Worm (Caenorhabditis elegans) whole organism, L3 larva: Measurements from ENCODE around the gene hsp-16.2.
A peak's percentile ranks its signal among the peaks of the same experiment; 100 is the strongest.
"Not testable (repeated sequence)": the region's sequence is repeated elsewhere in the genome, so short reads cannot be mapped to it uniquely, and the experiment has no call there.

Source experiments
- R02D3.7 ChIP-seq: fragments of 150-350 bp; optimal IDR thresholded peaks from 2 replicates; lab custom pipeline; 2014; ENCODE audit warnings: missing biosample characterization, missing genetic modification characterization
- ZK546.5 ChIP-seq: sonication (generic microtip); optimal IDR thresholded peaks from 2 replicates; lab custom pipeline; 2017; ENCODE audit warnings: missing biosample characterization, missing genetic modification characterization
- aly-2 ChIP-seq: fragments of 150-350 bp; optimal IDR thresholded peaks from 2 replicates; lab custom pipeline; 2014; ENCODE audit warnings: missing biosample characterization, missing genetic modification characterization
- ama-1 ChIP-seq: fragments of 150-350 bp; optimal IDR thresholded peaks from 2 replicates; lab custom pipeline; 2018
- ceh-28 ChIP-seq: fragments of 150-350 bp; optimal IDR thresholded peaks from 2 replicates; lab custom pipeline; 2014; ENCODE audit warnings: missing biosample characterization, missing genetic modification reagents, missing genetic modification characterization
- ceh-9 ChIP-seq: sonication (generic microtip); optimal IDR thresholded peaks from 2 replicates; lab custom pipeline; 2018; ENCODE audit warnings: missing biosample characterization, missing genetic modification characterization
- daf-12 ChIP-seq: fragments of 150-350 bp; optimal IDR thresholded peaks from 2 replicates; lab custom pipeline; 2014; ENCODE audit warnings: missing biosample characterization, missing genetic modification reagents, missing genetic modification characterization
- egl-27 ChIP-seq: sonication (generic microtip); optimal IDR thresholded peaks from 4 replicates; lab custom pipeline; 2017; ENCODE audit warnings: missing biosample characterization, missing genetic modification reagents, missing genetic modification characterization
- egl-5 ChIP-seq: fragments of 150-350 bp; optimal IDR thresholded peaks from 2 replicates; lab custom pipeline; 2017; ENCODE audit warnings: missing biosample characterization, missing genetic modification reagents, missing genetic modification characterization, inconsistent platforms
- elt-1 ChIP-seq: fragments of 150-350 bp; optimal IDR thresholded peaks from 2 replicates; lab custom pipeline; 2014; ENCODE audit warnings: missing biosample characterization, missing genetic modification characterization
- fkh-10 ChIP-seq: sonication (generic microtip); optimal IDR thresholded peaks from 2 replicates; lab custom pipeline; 2017; ENCODE audit warnings: missing biosample characterization, missing genetic modification reagents, missing genetic modification characterization
- fkh-2 ChIP-seq: fragments of 150-350 bp; optimal IDR thresholded peaks from 2 replicates; lab custom pipeline; 2014; ENCODE audit warnings: missing biosample characterization, missing genetic modification reagents, missing genetic modification characterization
- jun-1 ChIP-seq: fragments of 150-350 bp; optimal IDR thresholded peaks from 2 replicates; lab custom pipeline; 2014; ENCODE audit warnings: missing biosample characterization, missing genetic modification reagents, missing genetic modification characterization
- lin-15B ChIP-seq: fragments of 150-350 bp; optimal IDR thresholded peaks from 2 replicates; lab custom pipeline; 2014; ENCODE audit warnings: missing biosample characterization, missing genetic modification characterization
- lsy-12 ChIP-seq: sonication (generic microtip); optimal IDR thresholded peaks from 2 replicates; lab custom pipeline; 2016; ENCODE audit warnings: mild to moderate bottlenecking, missing genetic modification characterization, missing compliant biosample characterization
- mml-1 ChIP-seq: fragments of 150-350 bp; sonication (generic microtip); optimal IDR thresholded peaks from 3 replicates; lab custom pipeline; 2014; ENCODE audit warnings: missing biosample characterization, missing genetic modification characterization
- nfya-1 ChIP-seq: sonication (generic microtip); optimal IDR thresholded peaks from 2 replicates; lab custom pipeline; 2017; ENCODE audit warnings: missing genetic modification characterization, mild to moderate bottlenecking, missing compliant biosample characterization, antibody characterized with exemption, moderate library complexity; ENCODE audit not compliant: insufficient read depth
- nhr-11 ChIP-seq: fragments of 150-350 bp; optimal IDR thresholded peaks from 2 replicates; lab custom pipeline; 2014; ENCODE audit warnings: missing biosample characterization, missing genetic modification characterization
- nhr-12 ChIP-seq: fragments of 150-350 bp; optimal IDR thresholded peaks from 2 replicates; lab custom pipeline; 2014; ENCODE audit warnings: missing biosample characterization, missing genetic modification characterization
- nhr-23 ChIP-seq: fragments of 150-350 bp; optimal IDR thresholded peaks from 2 replicates; lab custom pipeline; 2014; ENCODE audit warnings: missing biosample characterization, missing genetic modification reagents, missing genetic modification characterization
- nhr-237 ChIP-seq: fragments of 150-350 bp; optimal IDR thresholded peaks from 2 replicates; lab custom pipeline; 2014; ENCODE audit warnings: missing biosample characterization, missing genetic modification characterization
- nhr-25 ChIP-seq: sonication (generic microtip); optimal IDR thresholded peaks from 2 replicates; lab custom pipeline; 2017; ENCODE audit warnings: missing biosample characterization, missing genetic modification characterization
- nhr-28 ChIP-seq: fragments of 150-350 bp; optimal IDR thresholded peaks from 2 replicates; lab custom pipeline; 2014; ENCODE audit warnings: missing biosample characterization, missing genetic modification characterization
- nhr-43 ChIP-seq: sonication (generic microtip); optimal IDR thresholded peaks from 2 replicates; lab custom pipeline; 2016; ENCODE audit warnings: mild to moderate bottlenecking, missing genetic modification characterization, missing compliant biosample characterization; ENCODE audit not compliant: poor library complexity, severe bottlenecking
- nhr-67 ChIP-seq: fragments of 150-350 bp; optimal IDR thresholded peaks from 2 replicates; lab custom pipeline; 2014; ENCODE audit warnings: missing biosample characterization, missing genetic modification characterization
- pha-4 ChIP-seq: fragments of 150-350 bp; optimal IDR thresholded peaks from 2 replicates; lab custom pipeline; 2014; ENCODE audit warnings: missing biosample characterization, missing genetic modification reagents, missing genetic modification characterization
- pqm-1 ChIP-seq: fragments of 150-350 bp; optimal IDR thresholded peaks from 2 replicates; lab custom pipeline; 2017; ENCODE audit warnings: missing biosample characterization, missing genetic modification characterization, inconsistent platforms
- tbx-2 ChIP-seq: sonication (generic microtip); optimal IDR thresholded peaks from 2 replicates; lab custom pipeline; 2016; ENCODE audit warnings: mild to moderate bottlenecking, missing genetic modification characterization, missing compliant biosample characterization
- unc-62 ChIP-seq: fragments of 150-350 bp; sonication (generic microtip); optimal IDR thresholded peaks from 4 replicates; lab custom pipeline; 2014; ENCODE audit warnings: missing biosample characterization, missing genetic modification reagents, missing genetic modification characterization
- ztf-4 ChIP-seq: fragments of 150-350 bp; optimal IDR thresholded peaks from 2 replicates; lab custom pipeline; 2014; ENCODE audit warnings: missing biosample characterization, missing genetic modification characterization

hsp-16.2 gene

ce11 chrV:1820016-1820415, 15.3 kb upstream of the hsp-16.2 start:
- TF ChIP-seq nhr-67 (tag; lab: Kevin White, UChicago) = no peak
- no peak for TF ChIP-seq ztf-4 (tag; lab: Kevin White, UChicago)
- TF ChIP-seq fkh-2 (tag; lab: Kevin White, UChicago) = no peak

ce11 chrV:1814784-1815183, 10.0 kb upstream of the hsp-16.2 start, which contains the start of gene Y46H3A.5:
TSS of gene Y46H3A.5 (minus strand) at chrV:1814884.
- TF ChIP-seq pqm-1 (tag; lab: Kevin White, UChicago); jun-1; elt-1: not testable (repeated sequence)

- no peak for TF ChIP-seq R02D3.7 (tag; lab: Kevin White, UChicago)
- no peak for TF ChIP-seq nhr-237 (tag; lab: Kevin White, UChicago)
- TF ChIP-seq ceh-9 (tag; lab: Kevin White, UChicago) = no peak
These were observed 6.3 kb upstream of the hsp-16.2 start, which contains the start of gene Y46H3A.4 for ce11 chrV:1811035-1811434. TSS of gene Y46H3A.4 (minus strand) at chrV:1811135.

ce11 chrV:1807160-1807559, 2.4 kb upstream of the hsp-16.2 start, which contains the start of gene srt-42:
TSS of gene srt-42 (plus strand) at chrV:1807460.
- TF ChIP-seq egl-5 (no peak), ztf-4 (tag; lab: Kevin White, UChicago) (no peak), unc-62 (no peak), lsy-12 (tag; lab: Kevin White, UChicago) (no peak), ama-1 (lab: Kevin White, UChicago) (no peak), nhr-28 (tag; lab: Kevin White, UChicago) (no peak), nhr-43 (tag; lab: Kevin White, UChicago) (no peak), tbx-2 (no peak)

- TF ChIP-seq nhr-43 (tag; lab: Kevin White, UChicago) (no peak), nfya-1 (tag; lab: Kevin White, UChicago) (peak; percentile 30), nhr-12 (tag; lab: Kevin White, UChicago) (no peak), daf-12 (no peak), nhr-67 (tag; lab: Kevin White, UChicago) (no peak), fkh-2 (tag; lab: Kevin White, UChicago) (no peak), ZK546.5 (tag; lab: Kevin White, UChicago) (no peak), nhr-23 (no peak), aly-2 (tag; lab: Kevin White, UChicago) (no peak), nhr-28 (tag; lab: Kevin White, UChicago) (no peak), nhr-11 (tag; lab: Kevin White, UChicago) (no peak), ceh-28 (tag; lab: Kevin White, UChicago) (no peak), fkh-10 (GFP tag; lab: Kevin White, UChicago) (no peak), nhr-237 (tag; lab: Kevin White, UChicago) (no peak), ama-1 (lab: Kevin White, UChicago) (peak; percentile 92), pha-4 (tag; lab: Kevin White, UChicago) (peak; percentile 49), egl-5 (peak; percentile 19), nhr-25 (tag; lab: Kevin White, UChicago) (peak; percentile 13), ceh-9 (tag; lab: Kevin White, UChicago) (no peak), lin-15B (tag; lab: Kevin White, UChicago) (no peak), unc-62 (no peak), jun-1 (no peak)
- TF ChIP-seq, all 47 proteins: peak for 5
These were observed 1.1 kb upstream of the hsp-16.2 start for ce11 chrV:1805724-1806316.

- TF ChIP-seq egl-27 (tag; lab: Kevin White, UChicago) = no peak
- peak; percentile 92 for TF ChIP-seq ama-1 (lab: Kevin White, UChicago)
- no peak for TF ChIP-seq lin-15B (tag; lab: Kevin White, UChicago)
- no peak for TF ChIP-seq tbx-2
- no peak for TF ChIP-seq mml-1 (tag; lab: Kevin White, UChicago)
- TF ChIP-seq pha-4 (tag; lab: Kevin White, UChicago) = peak; percentile 37
- no peak for TF ChIP-seq nhr-237 (tag; lab: Kevin White, UChicago)
- TF ChIP-seq egl-5 = no peak
- peak; percentile 12 for TF ChIP-seq nfya-1 (tag; lab: Kevin White, UChicago)
- no peak for TF ChIP-seq nhr-67 (tag; lab: Kevin White, UChicago)
- TF ChIP-seq, all 47 proteins: peak for 3
These were observed 669 bp downstream of the hsp-16.2 start for ce11 chrV:1804034-1804542.
